Worm (Caenorhabditis elegans): Measurements from ENCODE around the gene srx-87.

srx-87 gene

ce11 chrV:11520215-11520614 lies 44.5 kb upstream of the srx-87 start, which contains the start of the genes C55A6.11 and C55A6.7:
Gene C55A6.11 (plus strand): TSS chrV:11520515.
Gene C55A6.7 (minus strand): TSS chrV:11520530.
- no peak for TF ChIP-seq sma-9 (GFP tag; optimal IDR thresholded peaks at IDR 0.05)
- TF ChIP-seq sma-9 (tag; optimal IDR thresholded peaks at IDR 0.05) = no peak
- no peak for TF ChIP-seq nhr-23 (tag; optimal IDR thresholded peaks at IDR 0.05)

- TF ChIP-seq egl-27 (tag; optimal IDR thresholded peaks at IDR 0.05) (peak; percentile 81), lin-11 (tag; optimal IDR thresholded peaks at IDR 0.05) (peak; percentile 79), ZK546.5 (tag; optimal IDR thresholded peaks at IDR 0.05) (no peak), unc-55 (GFP tag; optimal IDR thresholded peaks at IDR 0.05) (peak; percentile 92), dmd-4 (tag; optimal IDR thresholded peaks at IDR 0.05) (no peak), nhr-23 (tag; optimal IDR thresholded peaks at IDR 0.05) (no peak), sem-4 (tag; optimal IDR thresholded peaks at IDR 0.05) (peak; percentile 63), ceh-82 (tag; optimal IDR thresholded peaks at IDR 0.05) (no peak), sma-9 (GFP tag; optimal IDR thresholded peaks at IDR 0.05) (peak; percentile 95), sma-9 (tag; optimal IDR thresholded peaks at IDR 0.05) (no peak), F13H6.1 (tag; optimal IDR thresholded peaks at IDR 0.05) (peak; percentile 86), lsy-2 (tag; optimal IDR thresholded peaks at IDR 0.05) (peak; percentile 87 to 93), unc-62 (GFP tag; optimal IDR thresholded peaks at IDR 0.05) (peak; percentile 31), nhr-21 (tag; optimal IDR thresholded peaks at IDR 0.05) (peak; percentile 75), aly-2 (tag; optimal IDR thresholded peaks at IDR 0.05) (no peak), Y55F3AM.14 (GFP tag; optimal IDR thresholded peaks at IDR 0.05) (peak; percentile 46), ztf-11 (tag; optimal IDR thresholded peaks at IDR 0.05) (no peak), mdl-1 (tag; optimal IDR thresholded peaks at IDR 0.05) (peak in 1 of 2 experiments; percentile 60), sma-3 (GFP tag; optimal IDR thresholded peaks at IDR 0.05) (peak; percentile 83), nhr-12 (tag; optimal IDR thresholded peaks at IDR 0.05) (peak; percentile 5), mab-5 (tag; optimal IDR thresholded peaks at IDR 0.05) (peak; percentile 81), nhr-10 (tag; optimal IDR thresholded peaks at IDR 0.05) (peak; percentile 36), lin-13 (GFP tag; optimal IDR thresholded peaks at IDR 0.05) (peak; percentile 84), nhr-237 (tag; optimal IDR thresholded peaks at IDR 0.05) (peak; percentile 59), fos-1 (tag; optimal IDR thresholded peaks at IDR 0.05) (peak; percentile 52), elt-3 (tag; optimal IDR thresholded peaks at IDR 0.05) (no peak), nhr-11 (tag; optimal IDR thresholded peaks at IDR 0.05) (no peak), skn-1 (tag; optimal IDR thresholded peaks at IDR 0.05) (no peak), R02D3.7 (tag; optimal IDR thresholded peaks at IDR 0.05) (peak; percentile 58), gmeb-1 (tag; optimal IDR thresholded peaks at IDR 0.05) (peak; percentile 99), nhr-129 (tag; optimal IDR thresholded peaks at IDR 0.05) (peak; percentile 72), snpc-4 (tag; optimal IDR thresholded peaks at IDR 0.05) (peak; percentile 55), ztf-4 (tag; optimal IDR thresholded peaks at IDR 0.05) (peak; percentile 37), nhr-77 (tag; optimal IDR thresholded peaks at IDR 0.05) (peak; percentile 62), zag-1 (tag; optimal IDR thresholded peaks at IDR 0.05) (peak; percentile 58), blmp-1 (tag; optimal IDR thresholded peaks at IDR 0.05; ENCODE audit: insufficient read depth) (peak; percentile 41), C34F6.9 (tag; optimal IDR thresholded peaks at IDR 0.05) (peak; percentile 91), nhr-6 (tag; optimal IDR thresholded peaks at IDR 0.05) (peak; percentile 49), nhr-25 (tag; optimal IDR thresholded peaks at IDR 0.05) (peak; percentile 91), crh-2 (tag; optimal IDR thresholded peaks at IDR 0.05) (peak; percentile 74), unc-39 (tag; optimal IDR thresholded peaks at IDR 0.05) (no peak)
These were observed 43.2 kb upstream of the srx-87 start, which contains the start of gene pafo-1 for ce11 chrV:11521448-11521847. Gene pafo-1 (plus strand): TSS chrV:11521703.

ce11 chrV:11525338-11525737 lies 39.3 kb upstream of the srx-87 start:
- no peak for TF ChIP-seq R02D3.7 (tag; optimal IDR thresholded peaks at IDR 0.05)
- peak; percentile 59 for TF ChIP-seq blmp-1 (tag; optimal IDR thresholded peaks at IDR 0.05; ENCODE audit: insufficient read depth)
- TF ChIP-seq F13H6.1 (tag; optimal IDR thresholded peaks at IDR 0.05) = peak; percentile 59
- peak; percentile 61 for TF ChIP-seq nhr-25 (tag; optimal IDR thresholded peaks at IDR 0.05)
- TF ChIP-seq crh-2 (tag; optimal IDR thresholded peaks at IDR 0.05) = no peak
